Worm (Caenorhabditis elegans): ENCODE results near the gene clec-226.

clec-226 gene

ce11 chrV:13961927-13962419, 15.2 kb downstream of the clec-226 start, which contains the start of the genes algn-13 and R10D12.13 (continued):
- TF ChIP-seq nfya-1 (tag; optimal IDR thresholded peaks at IDR 0.05; ENCODE audit: borderline replicate concordance, insufficient read depth), result no peak
- TF ChIP-seq hrde-1 (tag; optimal IDR thresholded peaks at IDR 0.05; ENCODE audit: borderline replicate concordance), result peak; percentile 9
- no peak for TF ChIP-seq B0261.1 (tag; optimal IDR thresholded peaks at IDR 0.05)
- peak; percentile 26; the same call in 1 of the 2 replicates for TF ChIP-seq Y95B8A.8 (GFP tag; IDR thresholded peaks at IDR 0.05)
- no peak for TF ChIP-seq egrh-3 (GFP tag; IDR thresholded peaks at IDR 0.05)
- no peak for TF ChIP-seq tbx-9 (tag; optimal IDR thresholded peaks at IDR 0.05; ENCODE audit: borderline replicate concordance)
- TF ChIP-seq tbp1 (GFP tag; optimal IDR thresholded peaks at IDR 0.05), result peak; percentile 54
- TF ChIP-seq ztf-28 (GFP tag; IDR thresholded peaks at IDR 0.05), result 0 out of 2 replicates have a peak, but pooled peaks have one; percentile 34
- TF ChIP-seq ZK185.1 (tag; optimal IDR thresholded peaks at IDR 0.05; ENCODE audit: poor library complexity, severe bottlenecking), result peak; percentile 79
- TF ChIP-seq tlf-1 (GFP tag; optimal IDR thresholded peaks at IDR 0.05), result peak; percentile 41
- no peak for TF ChIP-seq sea-2 (GFP tag; IDR thresholded peaks at IDR 0.05)
- TF ChIP-seq snpc-3.4 (tag; optimal IDR thresholded peaks at IDR 0.05), result peak; percentile 92
- TF ChIP-seq aptf-3 (GFP tag; IDR thresholded peaks at IDR 0.05), result no peak
- no peak for TF ChIP-seq ceh-79 (tag; optimal IDR thresholded peaks at IDR 0.05)
- no peak for TF ChIP-seq Y53G8AR.9 (GFP tag; conservative IDR thresholded peaks at IDR 0.05)
- peak; percentile 44 for TF ChIP-seq rpc-1 (optimal IDR thresholded peaks at IDR 0.05)
- no peak for TF ChIP-seq rpc-1 (tag; optimal IDR thresholded peaks at IDR 0.05)
- TF ChIP-seq ztf-26 (tag; optimal IDR thresholded peaks at IDR 0.05), result no peak
- no peak for TF ChIP-seq athp-1 (tag; optimal IDR thresholded peaks at IDR 0.05)
- TF ChIP-seq F57A8.1 (GFP tag; optimal IDR thresholded peaks at IDR 0.05), result no peak
- TF ChIP-seq ztf-6 (GFP tag; IDR thresholded peaks at IDR 0.05), result no peak
- no peak for TF ChIP-seq repo-1 (tag; optimal IDR thresholded peaks at IDR 0.05)
- peak; percentile 77 for TF ChIP-seq dox-1 (GFP tag; IDR thresholded peaks at IDR 0.05)
- TF ChIP-seq dpff-1 (tag; optimal IDR thresholded peaks at IDR 0.05), result no peak
- no peak for TF ChIP-seq madf-10 (tag; optimal IDR thresholded peaks at IDR 0.05)
- no peak for TF ChIP-seq mel-28 (tag; optimal IDR thresholded peaks at IDR 0.05; ENCODE audit: borderline replicate concordance)
- TF ChIP-seq K11D2.4 (GFP tag; IDR thresholded peaks at IDR 0.05), result no peak
- peak; percentile 49; the same call in 1 of the 2 replicates for TF ChIP-seq C06A6.2 (GFP tag; conservative IDR thresholded peaks at IDR 0.05)
- TF ChIP-seq mcd-1 (GFP tag; IDR thresholded peaks at IDR 0.05), result peak; percentile 75
- TF ChIP-seq ceh-100 (GFP tag; IDR thresholded peaks at IDR 0.05), result peak; percentile 76
- no peak for TF ChIP-seq ceh-40 (GFP tag; IDR thresholded peaks at IDR 0.05)
- peak; percentile 8 for TF ChIP-seq nhr-80 (tag; optimal IDR thresholded peaks at IDR 0.05)
- TF ChIP-seq egl-44 (GFP tag; IDR thresholded peaks at IDR 0.05), result no peak
- 0 out of 2 replicates have a peak, but pooled peaks have one; percentile 22 for TF ChIP-seq lir-1 (GFP tag; conservative IDR thresholded peaks at IDR 0.05)
- TF ChIP-seq Y79H2A.3 (GFP tag; conservative IDR thresholded peaks at IDR 0.05), result no peak
- no peak for TF ChIP-seq nhr-90 (tag; optimal IDR thresholded peaks at IDR 0.05)
- peak; percentile 67 for TF ChIP-seq ceh-91 (GFP tag; IDR thresholded peaks at IDR 0.05)
- peak; percentile 93 for TF ChIP-seq madf-6 (GFP tag; IDR thresholded peaks at IDR 0.05)
- no peak for TF ChIP-seq nfya-2 (GFP tag; IDR thresholded peaks at IDR 0.05)
- TF ChIP-seq madf-8 (GFP tag; conservative IDR thresholded peaks at IDR 0.05), result peak; percentile 76
- TF ChIP-seq F55B11.4 (tag; optimal IDR thresholded peaks at IDR 0.05; ENCODE audit: borderline replicate concordance, insufficient read depth), result no peak
- TF ChIP-seq cebp-2 (GFP tag; IDR thresholded peaks at IDR 0.05), result no peak
- TF ChIP-seq ets-4 (GFP tag; optimal IDR thresholded peaks at IDR 0.05), result no peak
- no peak for TF ChIP-seq F22D6.2 (tag; optimal IDR thresholded peaks at IDR 0.05)
- no peak for TF ChIP-seq cebp-1 (GFP tag; IDR thresholded peaks at IDR 0.05)
- peak; percentile 65 for TF ChIP-seq cebp-1 (tag; optimal IDR thresholded peaks at IDR 0.05)
- TF ChIP-seq nfyb-1 (GFP tag; IDR thresholded peaks at IDR 0.05), result peak; percentile 37; the same call in 1 of the 2 replicates
- peak; percentile 17; the same call in 1 of the 2 replicates for TF ChIP-seq ekl-4 (GFP tag; IDR thresholded peaks at IDR 0.05)
- no peak for TF ChIP-seq bed-2 (GFP tag; IDR thresholded peaks at IDR 0.05)

All from whole organism, young adult.